Fruit fly (Drosophila melanogaster) whole organism, wandering third instar larva: Measurements from ENCODE around the gene CG3402.

Experiments
- CG32264 ChIP-seq: fragments of 200-800 bp; sonication (Bioruptor generic); optimal IDR thresholded peaks from 2 replicates; lab custom pipeline; 2016; ENCODE audit warnings: missing biosample characterization, missing genetic modification characterization
- Dfd ChIP-seq: fragments of >200 bp; optimal IDR thresholded peaks from 2 replicates; lab custom pipeline; 2017; ENCODE audit warnings: missing biosample characterization, missing genetic modification characterization
- h ChIP-seq: fragments of 200-800 bp; sonication (Bioruptor generic); optimal IDR thresholded peaks from 3 replicates; lab custom pipeline; 2016; ENCODE audit warnings: missing biosample characterization, mild to moderate bottlenecking, missing genetic modification characterization
- usp ChIP-seq: fragments of >200 bp; optimal IDR thresholded peaks from 2 replicates; lab custom pipeline; 2017; ENCODE audit warnings: missing biosample characterization, missing genetic modification characterization

dm6 chr3L:645426-646036 is 7.2 kb downstream of the CG3402 start:
- TF ChIP-seq h (GFP tag; lab: Kevin White, UChicago) (no peak), CG32264 (GFP tag; lab: Kevin White, UChicago) (no peak), Dfd (GFP tag; lab: Kevin White, UChicago) (no peak), usp (GFP tag; lab: Kevin White, UChicago) (no peak)
